Worm (Caenorhabditis elegans) whole organism, L2 larva: ENCODE results near the gene nep-4.
A peak's percentile ranks its signal among the peaks of the same experiment; 100 is the strongest.

Source experiments
- R02D3.7 ChIP-seq: fragments of 150-350 bp; optimal IDR thresholded peaks from 2 replicates; lab custom pipeline; 2014; ENCODE audit warnings: missing biosample characterization, missing genetic modification characterization
- ama-1 ChIP-seq: fragments of 150-350 bp; optimal IDR thresholded peaks from 2 replicates; lab custom pipeline; 2018; ENCODE audit warnings: inconsistent platforms

DNA sequence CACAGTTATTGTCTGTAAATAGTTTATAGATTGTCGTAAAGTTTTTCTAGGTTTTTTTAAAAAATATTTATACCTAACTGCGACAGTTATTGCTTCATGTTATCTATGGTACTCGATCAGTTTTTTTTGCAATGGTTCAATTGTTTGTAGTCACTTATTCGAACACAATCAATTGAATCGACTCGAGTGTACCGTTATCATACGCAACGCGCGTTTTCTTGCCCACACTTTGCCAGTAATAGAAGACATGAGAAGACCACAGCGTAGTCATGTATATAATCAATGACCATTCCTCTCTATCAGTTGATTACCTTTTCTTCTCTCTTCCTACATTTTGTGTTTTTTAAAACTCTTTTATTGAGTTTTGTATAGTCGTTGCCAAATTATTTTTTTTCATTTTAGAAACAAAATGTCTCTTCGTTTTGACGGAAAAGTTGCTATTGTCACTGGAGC lies 45.2 kb downstream of the nep-4 start, which contains the start of gene dhs-28:
- TF ChIP-seq R02D3.7 (tag; lab: Kevin White, UChicago), result no peak
- TF ChIP-seq ama-1, result peak; percentile 27
